Worm (Caenorhabditis elegans) whole organism, midembryonic: ENCODE measurements around the gene T02G5.3.

Source experiments
- T22C8.4 ChIP-seq: fragments of 200-800 bp; sonication (Bioruptor generic); IDR thresholded peaks from 2 replicates; pipeline ENCODE4 v1.3.6; 2022; ENCODE audit warnings: missing genetic modification characterization, missing compliant biosample characterization
- cog-1 ChIP-seq: sonication (generic microtip); optimal IDR thresholded peaks from 2 replicates; lab custom pipeline; 2016; ENCODE audit warnings: missing genetic modification characterization, missing compliant biosample characterization
- flt-1 ChIP-seq: fragments of 200-800 bp; sonication (Bioruptor generic); IDR thresholded peaks from 2 replicates; pipeline ENCODE4 v1.3.6; 2022; ENCODE audit warnings: missing genetic modification characterization, missing compliant biosample characterization
- klf-2 ChIP-seq: fragments of 200-800 bp; sonication (Bioruptor generic); conservative IDR thresholded peaks from 2 replicates; pipeline ENCODE4 v1.3.6; 2022; ENCODE audit warnings: missing genetic modification reagents, missing genetic modification characterization, missing compliant biosample characterization
- med-1 ChIP-seq: sonication (generic microtip); optimal IDR thresholded peaks from 2 replicates; lab custom pipeline; 2017; ENCODE audit warnings: missing genetic modification characterization, mild to moderate bottlenecking, missing compliant biosample characterization, antibody characterized with exemption, missing genetic modification reagents; ENCODE audit not compliant: insufficient read depth
- ref-1 ChIP-seq: fragments of 200-800 bp; sonication (Bioruptor generic); conservative IDR thresholded peaks from 2 replicates; pipeline ENCODE4 v1.3.6; 2022; ENCODE audit warnings: missing genetic modification reagents, missing genetic modification characterization, missing compliant biosample characterization
- tab-1 ChIP-seq: fragments of 200-800 bp; sonication (Bioruptor generic); IDR thresholded peaks from 2 replicates; pipeline ENCODE4 v1.3.6; 2022; ENCODE audit warnings: missing genetic modification characterization, missing compliant biosample characterization
- ztf-23 ChIP-seq: fragments of 200-800 bp; sonication (Bioruptor generic); IDR thresholded peaks from 2 replicates; pipeline ENCODE4 v1.3.6; 2022; ENCODE audit warnings: missing genetic modification reagents, missing genetic modification characterization, missing compliant biosample characterization
- ztf-29 ChIP-seq: fragments of 200-800 bp; sonication (Bioruptor generic); IDR thresholded peaks from 2 replicates; pipeline ENCODE4 v1.3.6; 2022; ENCODE audit warnings: missing genetic modification reagents, missing genetic modification characterization, missing compliant biosample characterization

- TF ChIP-seq klf-2 (GFP tag; lab: Robert Waterston, UW) (no peak), tab-1 (GFP tag; lab: Robert Waterston, UW) (no peak), med-1 (no peak), flt-1 (GFP tag; lab: Robert Waterston, UW) (no peak), cog-1 (tag; lab: Kevin White, UChicago) (no peak), ztf-23 (GFP tag; lab: Robert Waterston, UW) (no peak), ztf-29 (GFP tag; lab: Robert Waterston, UW) (no peak), T22C8.4 (GFP tag; lab: Robert Waterston, UW) (no peak), ref-1 (GFP tag; lab: Robert Waterston, UW) (no peak)
Measured at ce11 chrII:7109956-7110355, 16.8 kb downstream of the T02G5.3 start, which contains the start of gene F10E7.9.
